Fruit fly (Drosophila melanogaster) whole organism, embryonic: Measurements from ENCODE around the gene mmy.
A peak's percentile ranks its signal among the peaks of the same experiment; 100 is the strongest.

ENCODE experiments used
- Adf1 ChIP-seq: fragments of 200-800 bp; sonication (Bioruptor generic); IDR thresholded peaks from 2 replicates; pipeline ENCODE4 v1.3.6; 2022; ENCODE audit warnings: missing biosample characterization, missing genetic modification characterization
- Atf-2 ChIP-seq: fragments of 200-800 bp; sonication (Bioruptor generic); optimal IDR thresholded peaks from 2 replicates; lab custom pipeline; 2016; ENCODE audit warnings: missing biosample characterization, missing genetic modification characterization
- BEAF-32 ChIP-seq: fragments of 200-800 bp; sonication (Bioruptor generic); optimal IDR thresholded peaks from 3 replicates; lab custom pipeline; 2017; ENCODE audit warnings: missing biosample characterization, missing genetic modification characterization, mild to moderate bottlenecking, moderate library complexity, missing genetic modification reagents
- Blimp-1 ChIP-seq: fragments of 200-800 bp; sonication (Bioruptor generic); optimal IDR thresholded peaks from 3 replicates; lab custom pipeline; 2018; ENCODE audit warnings: missing biosample characterization, missing genetic modification characterization, mild to moderate bottlenecking, moderate library complexity, missing genetic modification reagents
- CG1024 ChIP-seq: fragments of 200-800 bp; sonication (Bioruptor generic); IDR thresholded peaks from 2 replicates; pipeline ENCODE4 v1.3.6; 2022; ENCODE audit warnings: missing biosample characterization, missing genetic modification characterization
- CG10321 ChIP-seq: fragments of 200-800 bp; sonication (Bioruptor generic); IDR thresholded peaks from 2 replicates; pipeline ENCODE4 v1.3.6; 2022; ENCODE audit warnings: missing biosample characterization, missing genetic modification characterization
- CG10366 ChIP-seq: fragments of 200-800 bp; sonication (Bioruptor generic); IDR thresholded peaks from 2 replicates; pipeline ENCODE4 v1.3.6; 2022; ENCODE audit warnings: missing biosample characterization, missing genetic modification characterization
- CG12155 ChIP-seq: fragments of 200-800 bp; sonication (Bioruptor generic); optimal IDR thresholded peaks from 3 replicates; lab custom pipeline; 2016; ENCODE audit warnings: missing biosample characterization, missing genetic modification characterization
- CG13287 ChIP-seq: fragments of 200-800 bp; sonication (Bioruptor generic); IDR thresholded peaks from 2 replicates; pipeline ENCODE4 v1.3.6; 2022; ENCODE audit warnings: missing biosample characterization, missing genetic modification characterization; ENCODE audit not compliant: partially characterized antibody
- CG13775 ChIP-seq: fragments of 200-800 bp; sonication (Bioruptor generic); optimal IDR thresholded peaks from 3 replicates; lab custom pipeline; 2017; ENCODE audit warnings: missing biosample characterization, mild to moderate bottlenecking, missing genetic modification characterization
- CG13894 ChIP-seq: fragments of 200-800 bp; sonication (Bioruptor generic); optimal IDR thresholded peaks from 3 replicates; lab custom pipeline; 2018; ENCODE audit warnings: missing biosample characterization, mild to moderate bottlenecking, missing genetic modification characterization, moderate library complexity
- CG17186 ChIP-seq: fragments of 200-800 bp; sonication (Bioruptor generic); optimal IDR thresholded peaks from 3 replicates; lab custom pipeline; 2017; ENCODE audit warnings: missing biosample characterization, missing genetic modification reagents, missing genetic modification characterization
- CG2875 ChIP-seq: fragments of 200-800 bp; sonication (Bioruptor generic); optimal IDR thresholded peaks from 2 replicates; lab custom pipeline; 2017; ENCODE audit warnings: missing biosample characterization, mild to moderate bottlenecking, missing genetic modification characterization, missing genetic modification reagents
- CG31365 ChIP-seq: fragments of 200-800 bp; sonication (Bioruptor generic); optimal IDR thresholded peaks from 2 replicates; lab custom pipeline; 2018; ENCODE audit warnings: missing biosample characterization, mild to moderate bottlenecking, missing genetic modification characterization
- CG3281 ChIP-seq: fragments of 200-800 bp; sonication (Bioruptor generic); optimal IDR thresholded peaks from 3 replicates; lab custom pipeline; 2017; ENCODE audit warnings: missing biosample characterization, mild to moderate bottlenecking, missing genetic modification characterization
- CG4360 ChIP-seq: fragments of 200-800 bp; sonication (Bioruptor generic); IDR thresholded peaks from 2 replicates; pipeline ENCODE4 v1.3.6; 2022; ENCODE audit warnings: missing biosample characterization, missing genetic modification characterization
- CG6813 ChIP-seq: fragments of 200-800 bp; sonication (Bioruptor generic); optimal IDR thresholded peaks from 2 replicates; lab custom pipeline; 2017; ENCODE audit warnings: missing biosample characterization, missing genetic modification characterization, mild to moderate bottlenecking, moderate library complexity, missing genetic modification reagents
- CG7357 ChIP-seq: fragments of 200-800 bp; sonication (Bioruptor generic); IDR thresholded peaks from 3 replicates; pipeline ENCODE4 v1.3.6; 2022; ENCODE audit warnings: missing biosample characterization, missing genetic modification characterization
- CHES-1-like ChIP-seq: fragments of 200-800 bp; sonication (Bioruptor generic); optimal IDR thresholded peaks from 2 replicates; lab custom pipeline; 2016; ENCODE audit warnings: missing biosample characterization, missing genetic modification characterization
- D19A ChIP-seq: fragments of 200-800 bp; optimal IDR thresholded peaks from 3 replicates; lab custom pipeline; 2019; ENCODE audit warnings: missing biosample characterization, mild to moderate bottlenecking, missing genetic modification characterization, moderate library complexity
- Eip74EF ChIP-seq, 2 experiments: fragments of 200-800 bp in 1 of 2; fragments of >200 bp in 1 of 2; sonication (Bioruptor generic) in 1 of 2; optimal IDR thresholded peaks; 2 replicates each; lab custom pipeline; 2017 to 2019; ENCODE audit warnings: missing biosample characterization in 2 of 2, missing genetic modification characterization in 2 of 2, mild to moderate bottlenecking in 1 of 2, moderate library complexity in 1 of 2
- Ets65A ChIP-seq: fragments of 200-800 bp; sonication (Bioruptor generic); peaks from one replicate; lab custom pipeline; 2016; ENCODE audit warnings: missing biosample characterization, missing genetic modification characterization
- Hmx ChIP-seq: fragments of 200-800 bp; sonication (Bioruptor generic); optimal IDR thresholded peaks from 2 replicates; lab custom pipeline; 2016; ENCODE audit warnings: missing biosample characterization, missing genetic modification characterization
- PHDP ChIP-seq: fragments of 200-800 bp; sonication (Bioruptor generic); optimal IDR thresholded peaks from 3 replicates; lab custom pipeline; 2018; ENCODE audit warnings: missing biosample characterization, mild to moderate bottlenecking, missing genetic modification characterization, moderate library complexity
- Rfx ChIP-seq: fragments of 200-800 bp; sonication (Bioruptor generic); IDR thresholded peaks from 2 replicates; pipeline ENCODE4 v1.3.6; 2022; ENCODE audit warnings: missing biosample characterization, missing genetic modification characterization
- Sox102F ChIP-seq: fragments of 200-800 bp; sonication (Bioruptor generic); optimal IDR thresholded peaks from 2 replicates; lab custom pipeline; 2018; ENCODE audit warnings: missing biosample characterization, mild to moderate bottlenecking, missing genetic modification characterization, moderate library complexity
- Stat92E ChIP-seq, 3 experiments: fragments of >200 bp in 2 of 3; fragments of 200-800 bp in 1 of 3; sonication (Bioruptor generic) in 1 of 3; optimal IDR thresholded peaks; 2 replicates each; lab custom pipeline; 2017 to 2019; ENCODE audit warnings: missing biosample characterization in 3 of 3, missing genetic modification characterization in 3 of 3, mild to moderate bottlenecking in 1 of 3, moderate library complexity in 1 of 3
- Trl ChIP-seq, 3 experiments: fragments of >200 bp in 2 of 3; fragments of 200-800 bp in 1 of 3; sonication (Bioruptor generic) in 1 of 3; optimal IDR thresholded peaks; 2 replicates in 1 of 3; 3 replicates in 2 of 3; lab custom pipeline; 2016 to 2017; ENCODE audit warnings: missing biosample characterization in 1 of 3, missing genetic modification characterization in 1 of 3
- Xrp1 ChIP-seq: fragments of 200-800 bp; sonication (Bioruptor generic); IDR thresholded peaks from 2 replicates; pipeline ENCODE4 v1.3.6; 2022; ENCODE audit warnings: missing biosample characterization, missing genetic modification characterization
- ap ChIP-seq: fragments of 200-800 bp; sonication (Bioruptor generic); IDR thresholded peaks from 2 replicates; pipeline ENCODE4 v1.3.6; 2022; ENCODE audit warnings: missing biosample characterization, missing genetic modification characterization
- bowl ChIP-seq: fragments of 200-800 bp; sonication (Bioruptor generic); IDR thresholded peaks from 2 replicates; pipeline ENCODE4 v1.3.6; 2022; ENCODE audit warnings: missing biosample characterization, missing genetic modification characterization
- btn ChIP-seq: fragments of 200-800 bp; sonication (Bioruptor generic); optimal IDR thresholded peaks from 2 replicates; lab custom pipeline; 2016; ENCODE audit warnings: missing biosample characterization, missing genetic modification characterization
- cad ChIP-seq: fragments of >200 bp; optimal IDR thresholded peaks from 2 replicates; lab custom pipeline; 2017; ENCODE audit warnings: missing biosample characterization, missing genetic modification characterization
- cg ChIP-seq: fragments of 200-800 bp; sonication (Bioruptor generic); optimal IDR thresholded peaks from 3 replicates; lab custom pipeline; 2019; ENCODE audit warnings: missing biosample characterization, mild to moderate bottlenecking, missing genetic modification characterization, moderate library complexity
- ci ChIP-seq: fragments of 200-800 bp; sonication (Bioruptor generic); IDR thresholded peaks from 3 replicates; pipeline ENCODE4 v1.3.6; 2022; ENCODE audit warnings: missing biosample characterization, missing genetic modification characterization
- danr ChIP-seq: fragments of 200-800 bp; sonication (Bioruptor generic); IDR thresholded peaks from 2 replicates; pipeline ENCODE4 v1.3.6; 2022; ENCODE audit warnings: missing biosample characterization, missing genetic modification characterization
- dpn ChIP-seq, 2 experiments: fragments of 200-800 bp; sonication (Bioruptor generic); optimal IDR thresholded peaks; 3 replicates each; lab custom pipeline; 2016; ENCODE audit warnings: missing biosample characterization in 2 of 2, missing genetic modification characterization in 2 of 2
- lab ChIP-seq: fragments of 200-800 bp; sonication (Bioruptor generic); optimal IDR thresholded peaks from 3 replicates; lab custom pipeline; 2017; ENCODE audit warnings: missing biosample characterization, missing genetic modification characterization, mild to moderate bottlenecking, moderate library complexity, missing genetic modification reagents
- lbe ChIP-seq: fragments of 200-800 bp; sonication (Bioruptor generic); optimal IDR thresholded peaks from 2 replicates; lab custom pipeline; 2016; ENCODE audit warnings: missing biosample characterization, mild to moderate bottlenecking, missing genetic modification characterization
- maf-S ChIP-seq: fragments of 200-800 bp; sonication (Bioruptor generic); optimal IDR thresholded peaks from 2 replicates; lab custom pipeline; 2016; ENCODE audit warnings: missing biosample characterization, missing genetic modification characterization
- nau ChIP-seq: fragments of 200-800 bp; sonication (Bioruptor generic); optimal IDR thresholded peaks from 3 replicates; lab custom pipeline; 2017; ENCODE audit warnings: missing biosample characterization, mild to moderate bottlenecking, missing genetic modification characterization, missing genetic modification reagents
- nerfin-1 ChIP-seq: fragments of 200-800 bp; sonication (Bioruptor generic); optimal IDR thresholded peaks from 3 replicates; lab custom pipeline; 2019; ENCODE audit warnings: missing biosample characterization, mild to moderate bottlenecking, missing genetic modification characterization, moderate library complexity
- nmo ChIP-seq: fragments of 200-800 bp; sonication (Bioruptor generic); optimal IDR thresholded peaks from 2 replicates; lab custom pipeline; 2018; ENCODE audit warnings: missing biosample characterization, mild to moderate bottlenecking, missing genetic modification characterization, moderate library complexity
- org-1 ChIP-seq: fragments of 200-800 bp; sonication (Bioruptor generic); optimal IDR thresholded peaks from 2 replicates; lab custom pipeline; 2017; ENCODE audit warnings: missing biosample characterization, missing genetic modification characterization
- pan ChIP-seq, 4 experiments: fragments of >200 bp in 3 of 4; fragments of 200-800 bp in 1 of 4; sonication (Bioruptor generic) in 1 of 4; optimal IDR thresholded peaks in 3 of 4; IDR thresholded peaks in 1 of 4; 2 replicates each; pipeline versions ENCODE4 v1.3.6 to Lab custom; 2017 to 2022; ENCODE audit warnings: missing biosample characterization in 2 of 4, missing genetic modification characterization in 2 of 4, mixed read lengths in 1 of 4
- salm ChIP-seq: fragments of 200-800 bp; sonication (Bioruptor generic); optimal IDR thresholded peaks from 2 replicates; lab custom pipeline; 2018; ENCODE audit warnings: missing biosample characterization, mild to moderate bottlenecking, missing genetic modification characterization
- sd ChIP-seq: fragments of 200-800 bp; sonication (Bioruptor generic); optimal IDR thresholded peaks from 3 replicates; lab custom pipeline; 2018; ENCODE audit warnings: missing biosample characterization, mild to moderate bottlenecking, missing genetic modification characterization, moderate library complexity
- tin ChIP-seq: fragments of 200-800 bp; sonication (Bioruptor generic); optimal IDR thresholded peaks from 3 replicates; lab custom pipeline; 2016; ENCODE audit warnings: missing biosample characterization, missing genetic modification characterization
- unc-4 ChIP-seq: fragments of 200-800 bp; sonication (Bioruptor generic); IDR thresholded peaks from 2 replicates; pipeline ENCODE4 v1.3.6; 2022; ENCODE audit warnings: missing biosample characterization, missing genetic modification characterization; ENCODE audit not compliant: partially characterized antibody

mmy gene

dm6 chr2L:6494405-6494816 is 20.7 kb upstream of the mmy start, which contains the start of gene CG9547 (continued):
- TF ChIP-seq CG13287 (GFP tag; lab: Robert Waterston, UW) (peak; percentile 60), cad (GFP tag; lab: Kevin White, UChicago) (no peak), salm (tag; lab: Kevin White, UChicago) (peak; percentile 22), CG6813 (peak; percentile 43), nerfin-1 (tag; lab: Kevin White, UChicago) (no peak), CG10321 (GFP tag; lab: Robert Waterston, UW) (no peak), CG31365 (tag; lab: Kevin White, UChicago) (peak; percentile 33), Trl (optimal IDR thresholded peaks at IDR 0.05; lab: Kevin White, UChicago) (peak; percentile 71 to 84), Trl (GFP tag; optimal IDR thresholded peaks at IDR 0.05; lab: Kevin White, UChicago) (no peak), ap (GFP tag; lab: Robert Waterston, UW) (no peak), btn (GFP tag; lab: Kevin White, UChicago) (no peak), danr (GFP tag; lab: Robert Waterston, UW) (no peak), CG12155 (GFP tag; lab: Kevin White, UChicago) (peak; percentile 84), org-1 (GFP tag; lab: Kevin White, UChicago) (no peak), CG17186 (no peak), lbe (peak; percentile 55), dpn (GFP tag; optimal IDR thresholded peaks at IDR 0.05; lab: Kevin White, UChicago) (no peak), Ets65A (GFP tag; lab: Kevin White, UChicago) (no peak), sd (tag; lab: Kevin White, UChicago) (peak; percentile 93), D19A (tag; lab: Kevin White, UChicago) (no peak), Atf-2 (GFP tag; lab: Kevin White, UChicago) (no peak), CG13894 (tag; lab: Kevin White, UChicago) (peak; percentile 44), cg (no peak), CHES-1-like (GFP tag; lab: Kevin White, UChicago) (no peak), Adf1 (GFP tag; lab: Robert Waterston, UW) (peak; percentile 37; the same call in 1 of the 2 replicates), nau (GFP tag; lab: Kevin White, UChicago) (peak; percentile 21), CG1024 (no peak), Stat92E (GFP tag; optimal IDR thresholded peaks at IDR 0.05; lab: Kevin White, UChicago) (no peak), BEAF-32 (peak; percentile 11), CG13775 (GFP tag; lab: Kevin White, UChicago) (no peak), lab (peak; percentile 54), PHDP (tag; lab: Kevin White, UChicago) (peak; percentile 44), Blimp-1 (GFP tag; lab: Kevin White, UChicago) (no peak), CG2875 (GFP tag; lab: Kevin White, UChicago) (no peak), Xrp1 (GFP tag; lab: Robert Waterston, UW) (no peak), Sox102F (GFP tag; lab: Kevin White, UChicago) (no peak), Eip74EF (GFP tag; optimal IDR thresholded peaks at IDR 0.05; lab: Kevin White, UChicago) (peak in 1 of 2 experiments; percentile 51), nmo (no peak), unc-4 (GFP tag; lab: Robert Waterston, UW) (peak; percentile 46), tin (GFP tag; lab: Kevin White, UChicago) (no peak), pan (optimal IDR thresholded peaks at IDR 0.05; lab: Kevin White, UChicago) (no peak), pan (GFP tag; optimal IDR thresholded peaks at IDR 0.05 in 1 of 2, IDR thresholded peaks at IDR 0.05 in 1 of 2) (no peak), bowl (GFP tag; lab: Robert Waterston, UW) (no peak), Rfx (GFP tag; lab: Robert Waterston, UW) (no peak; the same call in 1 of the 2 replicates), ci (GFP tag; lab: Robert Waterston, UW) (peak; percentile 69; the same call in 2 of the 3 replicates), CG3281 (GFP tag; lab: Kevin White, UChicago) (peak; percentile 27), CG10366 (GFP tag; lab: Robert Waterston, UW) (no peak), CG4360 (no peak), Hmx (no peak), maf-S (GFP tag; lab: Kevin White, UChicago) (no peak), CG7357 (GFP tag; lab: Robert Waterston, UW) (no peak)
